Worm (Caenorhabditis elegans): ENCODE results near the gene F45D3.4.

The F45D3.4 gene

ce11 chrV:12526124-12526523 is 26.9 kb downstream of the F45D3.4 start:
- TF ChIP-seq ztf-28 (GFP tag; IDR thresholded peaks at IDR 0.05) (no peak), athp-1 (tag; optimal IDR thresholded peaks at IDR 0.05) (no peak), tbx-9 (tag; optimal IDR thresholded peaks at IDR 0.05; ENCODE audit: borderline replicate concordance) (no peak), ztf-26 (tag; optimal IDR thresholded peaks at IDR 0.05) (no peak), F39B2.1 (GFP tag; IDR thresholded peaks at IDR 0.05) (no peak)

DNA sequence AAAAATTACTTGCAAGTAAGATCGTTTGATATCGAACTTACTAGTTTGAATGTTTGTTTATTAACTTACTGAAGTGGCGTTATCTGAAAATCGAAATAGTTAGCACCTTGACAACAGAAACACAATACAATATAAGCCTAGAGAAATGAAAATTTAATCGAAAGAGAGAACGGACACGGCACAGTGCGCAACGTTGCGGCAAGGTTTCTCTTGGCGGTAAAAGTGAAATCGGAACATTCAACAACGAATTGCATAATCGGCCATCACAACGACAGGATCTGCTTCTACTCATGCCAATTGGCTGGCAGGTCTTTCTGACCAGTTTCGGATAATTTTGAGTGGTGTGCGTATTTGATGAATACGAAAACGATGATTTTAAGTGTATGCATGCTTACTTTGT is 27.5 kb downstream of the F45D3.4 start, which contains the start of gene dyf-4:
Gene dyf-4 (minus strand): TSS at position 213 of the 400 bp plus-strand sequence.
- TF ChIP-seq ceh-79 (tag; optimal IDR thresholded peaks at IDR 0.05) (no peak), die-1 (tag; optimal IDR thresholded peaks at IDR 0.05) (no peak), sdz-38 (tag; optimal IDR thresholded peaks at IDR 0.05) (no peak), D2030.7 (GFP tag; IDR thresholded peaks at IDR 0.05) (no peak), let-526 (GFP tag; IDR thresholded peaks at IDR 0.05) (no peak), ets-4 (GFP tag; optimal IDR thresholded peaks at IDR 0.05) (no peak), T26A5.8 (tag; optimal IDR thresholded peaks at IDR 0.05) (no peak), mel-28 (tag; optimal IDR thresholded peaks at IDR 0.05; ENCODE audit: borderline replicate concordance) (no peak), bed-2 (GFP tag; IDR thresholded peaks at IDR 0.05) (no peak), Y53F4B.3 (GFP tag; IDR thresholded peaks at IDR 0.05) (no peak), F55B11.4 (tag; optimal IDR thresholded peaks at IDR 0.05; ENCODE audit: borderline replicate concordance, insufficient read depth) (no peak), hmg-1.2 (GFP tag; IDR thresholded peaks at IDR 0.05) (no peak), rpc-1 (optimal IDR thresholded peaks at IDR 0.05) (no peak), rpc-1 (tag; optimal IDR thresholded peaks at IDR 0.05) (no peak), madf-8 (GFP tag; conservative IDR thresholded peaks at IDR 0.05) (no peak)

ce11 chrV:12523356-12523755 is 29.6 kb downstream of the F45D3.4 start:
- no peak for TF ChIP-seq dpff-1 (tag; optimal IDR thresholded peaks at IDR 0.05)
- TF ChIP-seq rec-8 (tag; optimal IDR thresholded peaks at IDR 0.05) = no peak
- TF ChIP-seq atf-7 (tag; optimal IDR thresholded peaks at IDR 0.05) = no peak
- TF ChIP-seq lin-54 (GFP tag; optimal IDR thresholded peaks at IDR 0.05) = no peak
- TF ChIP-seq dox-1 (GFP tag; IDR thresholded peaks at IDR 0.05) = no peak
- no peak for TF ChIP-seq sea-2 (GFP tag; IDR thresholded peaks at IDR 0.05)
- TF ChIP-seq F23B12.7 (tag; optimal IDR thresholded peaks at IDR 0.05; ENCODE audit: insufficient read depth) = no peak

DNA sequence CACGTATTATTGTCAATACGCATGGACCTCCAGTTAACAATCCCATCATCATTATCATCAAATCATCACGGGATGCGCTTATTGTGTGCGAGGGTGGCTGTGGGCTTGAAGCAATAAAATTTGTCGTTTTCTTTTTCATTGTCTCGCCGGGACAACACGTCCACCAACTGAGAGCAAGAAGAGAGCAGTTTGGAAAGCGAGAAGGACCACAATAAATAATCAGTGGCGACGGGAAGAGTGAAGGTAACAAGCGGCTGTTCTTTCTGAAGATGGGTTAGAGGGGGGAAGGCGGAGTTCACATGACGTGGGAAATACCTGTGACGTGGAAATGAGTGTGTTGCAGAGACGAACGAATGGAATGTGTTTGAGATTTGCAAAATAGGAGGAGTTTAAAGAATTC is 34.2 kb downstream of the F45D3.4 start:
- TF ChIP-seq nhr-179 (tag; optimal IDR thresholded peaks at IDR 0.05) = no peak
- TF ChIP-seq snpc-4 (GFP tag; optimal IDR thresholded peaks at IDR 0.05) = no peak
- TF ChIP-seq snpc-4 (tag; optimal IDR thresholded peaks at IDR 0.05) = no peak
- no peak for TF ChIP-seq hlh-26 (GFP tag; conservative IDR thresholded peaks at IDR 0.05)
- no peak for TF ChIP-seq akir-1 (GFP tag; optimal IDR thresholded peaks at IDR 0.05)
- TF ChIP-seq K12H6.12 (tag; optimal IDR thresholded peaks at IDR 0.05) = peak; percentile 30
- TF ChIP-seq C06A6.2 (GFP tag; conservative IDR thresholded peaks at IDR 0.05) = no peak
- TF ChIP-seq ztf-22 (GFP tag; optimal IDR thresholded peaks at IDR 0.05) = peak; percentile 19

DNA sequence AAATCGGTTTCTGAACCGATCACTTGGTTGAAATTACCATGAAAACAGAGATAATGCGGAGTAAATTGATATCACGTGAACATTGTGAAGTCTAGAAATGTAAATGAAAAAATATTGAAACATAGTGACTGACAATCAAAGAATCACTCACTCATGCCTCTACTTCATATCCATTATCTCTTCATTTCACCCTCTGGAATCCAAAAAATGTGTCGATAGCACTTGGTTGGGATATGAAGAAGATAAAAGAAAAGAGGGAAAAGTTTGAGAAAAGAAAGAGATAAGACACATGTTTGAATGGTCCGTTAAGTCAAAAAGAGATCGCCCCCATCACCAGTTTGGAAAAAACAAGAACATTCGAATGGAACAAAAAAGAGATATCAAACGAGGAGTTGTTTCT is 35.2 kb downstream of the F45D3.4 start:
- TF ChIP-seq somi-1 (GFP tag; optimal IDR thresholded peaks at IDR 0.05) = no peak
- no peak for TF ChIP-seq B0336.3 (GFP tag; IDR thresholded peaks at IDR 0.05)
- no peak for TF ChIP-seq nhr-80 (tag; optimal IDR thresholded peaks at IDR 0.05)
- no peak for TF ChIP-seq lin-40 (tag; optimal IDR thresholded peaks at IDR 0.05)
- TF ChIP-seq Y79H2A.3 (GFP tag; conservative IDR thresholded peaks at IDR 0.05) = no peak
- TF ChIP-seq ceh-40 (GFP tag; IDR thresholded peaks at IDR 0.05) = no peak
- no peak for TF ChIP-seq mes-4 (tag; optimal IDR thresholded peaks at IDR 0.05)
- no peak for TF ChIP-seq ztf-26 (tag; optimal IDR thresholded peaks at IDR 0.05)
- TF ChIP-seq lin-35 (GFP tag; optimal IDR thresholded peaks at IDR 0.05) = no peak
- no peak for TF ChIP-seq zfh-2 (GFP tag; conservative IDR thresholded peaks at IDR 0.05)
- no peak for TF ChIP-seq lin-54 (GFP tag; optimal IDR thresholded peaks at IDR 0.05)
- no peak for TF ChIP-seq tbx-9 (tag; optimal IDR thresholded peaks at IDR 0.05; ENCODE audit: borderline replicate concordance)
- no peak for TF ChIP-seq him-1 (tag; optimal IDR thresholded peaks at IDR 0.05)
- no peak for TF ChIP-seq pbrm-1 (GFP tag; IDR thresholded peaks at IDR 0.05)
